Worm (Caenorhabditis elegans) whole organism, L2 larva: ENCODE results near the gene irg-8.

ENCODE experiments used
- F13H6.1 ChIP-seq: sonication (generic microtip); optimal IDR thresholded peaks from 2 replicates; lab custom pipeline; 2016; ENCODE audit warnings: missing genetic modification characterization, missing compliant biosample characterization
- aly-2 ChIP-seq: fragments of 150-350 bp; optimal IDR thresholded peaks from 2 replicates; lab custom pipeline; 2014; ENCODE audit warnings: missing biosample characterization, missing genetic modification characterization
- ama-1 ChIP-seq: fragments of 150-350 bp; optimal IDR thresholded peaks from 2 replicates; lab custom pipeline; 2018; ENCODE audit warnings: inconsistent platforms
- ceh-16 ChIP-seq: fragments of 150-350 bp; optimal IDR thresholded peaks from 2 replicates; lab custom pipeline; 2014; ENCODE audit warnings: missing biosample characterization, missing genetic modification characterization
- dmd-4 ChIP-seq: sonication (generic microtip); optimal IDR thresholded peaks from 2 replicates; lab custom pipeline; 2017; ENCODE audit warnings: missing biosample characterization, missing genetic modification characterization
- elt-1 ChIP-seq: fragments of 150-350 bp; optimal IDR thresholded peaks from 2 replicates; lab custom pipeline; 2014; ENCODE audit warnings: missing biosample characterization, missing genetic modification characterization
- nhr-237 ChIP-seq: fragments of 150-350 bp; optimal IDR thresholded peaks from 2 replicates; lab custom pipeline; 2014; ENCODE audit warnings: missing biosample characterization, missing genetic modification characterization
- nhr-25 ChIP-seq: fragments of 150-350 bp; sonication (generic microtip); optimal IDR thresholded peaks from 3 replicates; lab custom pipeline; 2014; ENCODE audit warnings: missing biosample characterization, missing genetic modification characterization
- nhr-77 ChIP-seq: fragments of 150-350 bp; optimal IDR thresholded peaks from 2 replicates; lab custom pipeline; 2014; ENCODE audit warnings: missing biosample characterization, missing genetic modification characterization
- unc-39 ChIP-seq: fragments of 150-350 bp; optimal IDR thresholded peaks from 2 replicates; lab custom pipeline; 2014; ENCODE audit warnings: missing biosample characterization, missing genetic modification characterization

- no peak for TF ChIP-seq elt-1
- TF ChIP-seq nhr-25 (tag; lab: Kevin White, UChicago) = no peak
- TF ChIP-seq ceh-16 = no peak
- TF ChIP-seq nhr-77 (tag; lab: Kevin White, UChicago) = no peak
- TF ChIP-seq unc-39 (tag; lab: Kevin White, UChicago) = no peak
- TF ChIP-seq ama-1 (lab: Kevin White, UChicago) = no peak
- no peak for TF ChIP-seq F13H6.1 (tag; lab: Kevin White, UChicago)
- no peak for TF ChIP-seq dmd-4 (tag; lab: Kevin White, UChicago)
- TF ChIP-seq aly-2 (tag; lab: Kevin White, UChicago) = no peak
- TF ChIP-seq nhr-237 = no peak
Measured at ce11 chrV:457839-458238, 40.3 kb upstream of the irg-8 start.
